Fruit fly (Drosophila melanogaster) Kc167 (cell line): Measurements from ENCODE around the gene CG14618.

Experiments used
- insv ChIP-seq: fragments of >200 bp; optimal IDR thresholded peaks from 3 replicates; lab custom pipeline; 2018; ENCODE audit warnings: missing external identifiers
- psq ChIP-seq: fragments of >200 bp; optimal IDR thresholded peaks from 2 replicates; lab custom pipeline; 2017; ENCODE audit warnings: missing external identifiers

DNA sequence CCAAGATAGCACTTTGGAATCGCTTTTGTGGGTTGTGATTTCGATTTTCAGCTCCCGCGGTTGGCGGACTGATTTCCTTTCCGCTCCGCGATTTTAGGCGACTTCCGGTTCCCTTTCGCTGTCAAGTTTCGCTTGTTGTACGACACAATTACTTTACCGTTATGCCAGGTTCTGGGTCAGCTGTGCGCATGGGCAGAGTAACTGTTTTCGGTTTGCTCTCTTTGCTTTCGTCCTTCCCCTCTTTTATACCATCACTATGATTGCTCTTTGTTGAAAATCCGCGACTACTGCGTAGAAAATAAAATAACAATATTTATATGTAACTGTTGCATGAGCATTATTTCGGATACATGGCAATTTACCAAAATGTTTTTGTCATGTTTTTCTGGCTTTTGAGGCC is 7.1 kb downstream of the CG14618 start:
- TF ChIP-seq insv (lab: Kevin White, UChicago) (no peak), psq (lab: Kevin White, UChicago) (no peak)
